Fruit fly (Drosophila melanogaster) whole organism, wandering third instar larva: ENCODE measurements around the gene CG2533.

ENCODE experiments used
- CG32264 ChIP-seq: fragments of 200-800 bp; sonication (Bioruptor generic); optimal IDR thresholded peaks from 2 replicates; lab custom pipeline; 2016; ENCODE audit warnings: missing biosample characterization, missing genetic modification characterization
- Hnf4 ChIP-seq: fragments of 200-800 bp; sonication (Bioruptor generic); optimal IDR thresholded peaks from 2 replicates; lab custom pipeline; 2016; ENCODE audit warnings: missing biosample characterization, mild to moderate bottlenecking, missing genetic modification characterization
- br ChIP-seq: fragments of 200-800 bp; sonication (Bioruptor generic); optimal IDR thresholded peaks from 2 replicates; lab custom pipeline; 2016; ENCODE audit warnings: missing biosample characterization, missing genetic modification characterization
- dsf ChIP-seq: sonication (Bioruptor generic); optimal IDR thresholded peaks from 2 replicates; lab custom pipeline; 2016; ENCODE audit warnings: missing biosample characterization, missing genetic modification characterization, borderline replicate concordance
- foxo ChIP-seq, 2 experiments: fragments of 200-800 bp; sonication (Bioruptor generic); optimal IDR thresholded peaks; 2 replicates in 1 of 2; 3 replicates in 1 of 2; lab custom pipeline; 2016 to 2017; ENCODE audit warnings: missing biosample characterization in 2 of 2, missing genetic modification characterization in 2 of 2
- h ChIP-seq: fragments of 200-800 bp; sonication (Bioruptor generic); optimal IDR thresholded peaks from 3 replicates; lab custom pipeline; 2016; ENCODE audit warnings: missing biosample characterization, mild to moderate bottlenecking, missing genetic modification characterization
- pan ChIP-seq: fragments of >200 bp; optimal IDR thresholded peaks from 2 replicates; lab custom pipeline; 2017

DNA sequence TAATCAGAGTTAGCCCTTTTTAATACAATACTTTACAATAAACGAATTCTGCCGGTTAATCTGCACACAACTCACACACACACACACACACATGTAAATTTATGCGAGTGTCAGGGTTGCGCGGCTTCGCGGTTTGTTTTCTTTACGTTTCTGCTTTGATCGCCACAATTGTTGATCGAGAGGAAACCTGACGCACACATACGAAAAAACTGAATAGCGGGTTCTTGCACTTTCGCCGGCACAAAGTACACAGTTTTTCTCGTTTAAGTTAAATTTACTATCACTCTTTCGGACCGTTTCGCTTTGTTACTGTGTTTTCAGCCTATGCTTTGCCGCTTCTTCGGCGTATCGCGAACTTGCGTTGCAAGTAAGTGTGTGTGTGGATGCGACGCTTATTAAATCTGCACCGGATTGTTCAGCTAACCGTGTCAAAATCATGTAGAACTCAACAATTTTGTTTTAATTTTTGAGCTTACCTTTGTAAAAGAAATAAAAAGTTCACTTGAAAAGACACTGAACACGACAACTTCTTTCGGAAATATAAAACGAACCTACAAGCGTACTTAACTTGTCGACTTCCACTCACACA, 7.2 kb upstream of the CG2533 start:
- TF ChIP-seq pan = no peak
- no peak for TF ChIP-seq Hnf4 (GFP tag; lab: Kevin White, UChicago)
- no peak for TF ChIP-seq h (GFP tag; lab: Kevin White, UChicago)
- no peak for TF ChIP-seq br (GFP tag; lab: Kevin White, UChicago)
- no peak for TF ChIP-seq foxo (GFP tag; optimal IDR thresholded peaks at IDR 0.05; lab: Kevin White, UChicago)
- no peak for TF ChIP-seq dsf
- TF ChIP-seq CG32264 (GFP tag; lab: Kevin White, UChicago) = no peak
